Worm (Caenorhabditis elegans): ENCODE results near the gene C06E8.5.
A peak's percentile ranks its signal among the peaks of the same experiment; 100 is the strongest.

Gene C06E8.5

DNA sequence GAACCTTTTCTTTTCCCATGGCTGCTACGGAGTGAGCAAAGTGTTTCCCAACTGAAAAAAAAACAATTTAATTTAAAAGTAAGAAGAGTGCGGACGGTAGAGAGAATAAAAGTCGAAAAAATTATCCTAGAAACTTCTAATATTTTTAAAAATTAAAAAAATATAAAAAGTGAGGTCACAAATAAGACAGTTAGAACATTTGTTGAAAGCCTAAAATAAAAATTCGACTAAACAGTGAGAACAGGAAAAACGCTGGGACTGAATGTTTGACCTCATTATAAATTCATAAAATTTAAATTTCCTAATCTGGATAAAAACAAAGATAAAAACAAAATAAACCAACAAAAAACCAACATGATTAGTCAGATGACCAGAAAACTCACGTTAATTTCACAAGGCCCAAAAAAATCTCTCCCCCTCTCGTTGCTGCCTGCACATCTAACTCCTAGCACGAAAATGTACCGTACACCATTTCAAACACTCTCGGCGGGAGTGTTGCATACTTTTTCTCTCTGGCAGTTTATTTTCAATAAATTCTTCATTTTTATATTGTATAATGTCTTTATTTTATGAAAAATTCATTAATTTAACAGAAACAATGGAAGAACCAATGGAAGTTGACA lies 33.5 kb downstream of the C06E8.5 start, which contains the start of the genes eef-1A.1 and rfc-4 (continued):
- TF ChIP-seq jun-1 (tag; optimal IDR thresholded peaks at IDR 0.05) (peak; percentile 75), ceh-62 (tag; optimal IDR thresholded peaks at IDR 0.05) (peak; percentile 9), zag-1 (tag; optimal IDR thresholded peaks at IDR 0.05) (no peak), nhr-42 (GFP tag; IDR thresholded peaks at IDR 0.05) (no peak), F26F4.8 (GFP tag; conservative IDR thresholded peaks at IDR 0.05) (no peak), ZK546.5 (tag; optimal IDR thresholded peaks at IDR 0.05) (peak; percentile 79 to 99), ZK337.2 (GFP tag; IDR thresholded peaks at IDR 0.05) (no peak), snpc-4 (tag; optimal IDR thresholded peaks at IDR 0.05) (no peak), duxl-1 (tag; optimal IDR thresholded peaks at IDR 0.05; ENCODE audit: poor library complexity) (peak; percentile 89), ama-1 (optimal IDR thresholded peaks at IDR 0.05) (peak; percentile 66), dpl-1 (GFP tag; optimal IDR thresholded peaks at IDR 0.05) (peak; percentile 96), tra-1 (GFP tag; IDR thresholded peaks at IDR 0.05) (peak; percentile 36; the same call in 1 of the 2 replicates), ctbp-1 (GFP tag; IDR thresholded peaks at IDR 0.05) (peak; percentile 78), unc-62 (GFP tag; optimal IDR thresholded peaks at IDR 0.05 in 1 of 2) (peak in 1 of 2 experiments; percentile 99), unc-62 (tag; optimal IDR thresholded peaks at IDR 0.05) (no peak), F44E2.7 (GFP tag; IDR thresholded peaks at IDR 0.05) (no peak), spr-3 (GFP tag; optimal IDR thresholded peaks at IDR 0.05) (peak; percentile 55), skn-1 (tag; optimal IDR thresholded peaks at IDR 0.05) (no peak), fkh-10 (GFP tag; optimal IDR thresholded peaks at IDR 0.05) (peak; percentile 96), ceh-28 (tag; optimal IDR thresholded peaks at IDR 0.05) (no peak), dve-1 (tag; optimal IDR thresholded peaks at IDR 0.05; ENCODE audit: insufficient read depth) (peak; percentile 99), mdl-1 (tag; optimal IDR thresholded peaks at IDR 0.05) (peak; percentile 24 to 91), ceh-44 (GFP tag; IDR thresholded peaks at IDR 0.05) (no peak), mdt-29 (GFP tag; IDR thresholded peaks at IDR 0.05) (peak; percentile 24; the same call in 1 of the 2 replicates), zfp-3 (GFP tag; conservative IDR thresholded peaks at IDR 0.05) (peak; percentile 81), ces-1 (GFP tag; optimal IDR thresholded peaks at IDR 0.05) (peak; percentile 54), lin-38 (GFP tag; IDR thresholded peaks at IDR 0.05) (peak; percentile 90), attf-4 (tag; optimal IDR thresholded peaks at IDR 0.05) (no peak), nhr-111 (GFP tag; optimal IDR thresholded peaks at IDR 0.05) (no peak), nhr-237 (tag; optimal IDR thresholded peaks at IDR 0.05) (peak; percentile 6), lsy-2 (tag; optimal IDR thresholded peaks at IDR 0.05) (peak; percentile 98 to 100), pqm-1 (tag; optimal IDR thresholded peaks at IDR 0.05) (peak; percentile 41), nhr-10 (tag; optimal IDR thresholded peaks at IDR 0.05) (no peak), nhr-76 (tag; optimal IDR thresholded peaks at IDR 0.05) (peak; percentile 48), pha-4 (GFP tag; IDR thresholded peaks at IDR 0.05) (peak; percentile 76), pha-4 (tag; optimal IDR thresholded peaks at IDR 0.05) (peak; percentile 99), dmd-6 (GFP tag; IDR thresholded peaks at IDR 0.05) (peak; percentile 90), T26A8.4 (GFP tag; IDR thresholded peaks at IDR 0.05) (peak; percentile 85), egl-27 (tag; optimal IDR thresholded peaks at IDR 0.05) (no peak), ceh-82 (tag; optimal IDR thresholded peaks at IDR 0.05) (no peak), nhr-48 (tag; optimal IDR thresholded peaks at IDR 0.05) (peak; percentile 66), rbr-2 (tag; optimal IDR thresholded peaks at IDR 0.05) (peak; percentile 94), arid-1 (GFP tag; conservative IDR thresholded peaks at IDR 0.05) (peak; percentile 87), hmg-1.1 (GFP tag; IDR thresholded peaks at IDR 0.05) (peak; percentile 92), daf-12 (tag; optimal IDR thresholded peaks at IDR 0.05) (no peak), nhr-11 (tag; optimal IDR thresholded peaks at IDR 0.05) (peak; percentile 98), lim-7 (GFP tag; IDR thresholded peaks at IDR 0.05) (peak; percentile 68; the same call in 1 of the 2 replicates), lin-13 (GFP tag; optimal IDR thresholded peaks at IDR 0.05) (peak; percentile 93), dmd-9 (GFP tag; IDR thresholded peaks at IDR 0.05) (peak; percentile 81), lir-3 (tag; optimal IDR thresholded peaks at IDR 0.05) (no peak), cey-2 (tag; optimal IDR thresholded peaks at IDR 0.05; ENCODE audit: borderline replicate concordance, insufficient read depth) (no peak), sdz-12 (GFP tag; optimal IDR thresholded peaks at IDR 0.05) (no peak)
